Fruit fly (Drosophila melanogaster): Measurements from ENCODE around the gene SMC6.

The SMC6 gene

DNA sequence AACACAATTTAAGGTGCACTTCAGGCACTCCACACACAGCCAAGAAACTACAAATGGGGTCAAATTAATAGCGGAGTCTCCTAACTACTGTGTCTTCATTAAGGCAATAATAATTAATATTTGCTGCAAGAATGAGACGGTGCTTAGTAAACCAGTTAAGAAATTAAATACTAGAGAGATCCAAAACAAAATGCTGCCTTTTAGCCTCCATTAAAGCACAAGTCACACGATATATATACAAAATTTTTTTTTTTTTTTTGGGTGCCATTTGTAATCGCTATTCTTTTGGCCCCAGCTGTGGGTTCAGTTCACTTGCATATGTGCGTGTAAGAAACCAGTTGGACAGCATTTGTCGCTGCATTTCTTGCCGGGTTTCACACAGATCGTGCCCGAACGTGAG, 10.2 kb upstream of the SMC6 start (continued):
- TF ChIP-seq Hr38 (GFP tag; optimal IDR thresholded peaks at IDR 0.05) (no peak), CG6792 (GFP tag; optimal IDR thresholded peaks at IDR 0.05) (peak; percentile 84), vri (GFP tag; optimal IDR thresholded peaks at IDR 0.05) (peak; percentile 78), pdm3 (GFP tag; optimal IDR thresholded peaks at IDR 0.05) (peak; percentile 89), CG8632 (GFP tag; optimal IDR thresholded peaks at IDR 0.05) (peak; percentile 85), Gug (GFP tag; IDR thresholded peaks at IDR 0.05) (peak; percentile 80), CG6808 (GFP tag; optimal IDR thresholded peaks at IDR 0.05) (peak; percentile 80), CG3919 (GFP tag; optimal IDR thresholded peaks at IDR 0.05) (peak; percentile 89), Eip75B (GFP tag; optimal IDR thresholded peaks at IDR 0.05) (peak; percentile 88), fkh (GFP tag; optimal IDR thresholded peaks at IDR 0.05) (no peak), CG11762 (GFP tag; optimal IDR thresholded peaks at IDR 0.05; ENCODE audit: insufficient read depth) (peak; percentile 85), cyc (GFP tag; optimal IDR thresholded peaks at IDR 0.05) (peak; percentile 76), CG34406 (GFP tag; optimal IDR thresholded peaks at IDR 0.05) (peak; percentile 84), achi (GFP tag; optimal IDR thresholded peaks at IDR 0.05) (peak; percentile 86), CG8319 (GFP tag; optimal IDR thresholded peaks at IDR 0.05) (peak; percentile 72), Sox14 (GFP tag; optimal IDR thresholded peaks at IDR 0.05) (peak; percentile 89), CG7368 (GFP tag; optimal IDR thresholded peaks at IDR 0.05) (peak; percentile 79), Ets21C (GFP tag; optimal IDR thresholded peaks at IDR 0.05) (peak; percentile 73), Eip78C (GFP tag) (peak; percentile 98), acj6 (GFP tag; optimal IDR thresholded peaks at IDR 0.05) (peak; percentile 85), CG6163 (GFP tag; IDR thresholded peaks at IDR 0.05) (peak; percentile 80), CG4318 (GFP tag; optimal IDR thresholded peaks at IDR 0.05) (peak; percentile 76), CG11294 (GFP tag; IDR thresholded peaks at IDR 0.05) (peak; percentile 63; the same call in 1 of the 2 replicates), CG16779 (tag; optimal IDR thresholded peaks at IDR 0.05) (peak; percentile 78), CG15336 (GFP tag; IDR thresholded peaks at IDR 0.05) (peak; percentile 94), spab (GFP tag; optimal IDR thresholded peaks at IDR 0.05) (peak; percentile 69), Sox15 (GFP tag; optimal IDR thresholded peaks at IDR 0.05) (peak; percentile 79), salr (GFP tag; optimal IDR thresholded peaks at IDR 0.05) (peak; percentile 18 to 76), Hr4 (GFP tag; optimal IDR thresholded peaks at IDR 0.05) (peak; percentile 92), dsx (GFP tag; optimal IDR thresholded peaks at IDR 0.05; ENCODE audit: poor library complexity, severe bottlenecking) (peak; percentile 72)

DNA sequence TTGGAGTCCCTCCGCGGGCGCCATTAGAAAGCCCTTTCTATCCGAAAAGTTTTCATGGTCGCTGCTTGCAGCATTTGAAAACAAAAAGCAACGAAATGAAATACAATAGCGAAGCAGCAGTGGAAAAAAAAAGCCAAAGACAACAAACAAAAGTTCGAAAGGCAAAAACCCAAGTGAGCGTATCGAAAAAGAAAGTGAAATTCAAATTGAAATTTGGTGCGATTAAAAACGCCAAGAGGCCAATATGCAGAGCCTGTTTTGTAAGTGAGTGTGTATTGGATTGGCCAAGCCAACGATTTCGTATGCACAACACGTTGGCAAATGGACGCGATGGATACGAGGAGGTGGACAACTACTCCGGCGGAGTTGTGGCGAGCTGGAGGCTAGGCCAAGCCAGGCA, 9.5 kb upstream of the SMC6 start:
- TF ChIP-seq CG8119 (GFP tag; IDR thresholded peaks at IDR 0.05) (no peak), eg (GFP tag; IDR thresholded peaks at IDR 0.05) (peak; percentile 13; the same call in 1 of the 3 replicates), CG11902 (GFP tag; optimal IDR thresholded peaks at IDR 0.05) (no peak), Blimp-1 (GFP tag; optimal IDR thresholded peaks at IDR 0.05) (peak; percentile 70), Lpt (GFP tag; optimal IDR thresholded peaks at IDR 0.05) (no peak), acj6 (GFP tag; optimal IDR thresholded peaks at IDR 0.05) (no peak), salr (GFP tag; optimal IDR thresholded peaks at IDR 0.05) (no peak)

DNA sequence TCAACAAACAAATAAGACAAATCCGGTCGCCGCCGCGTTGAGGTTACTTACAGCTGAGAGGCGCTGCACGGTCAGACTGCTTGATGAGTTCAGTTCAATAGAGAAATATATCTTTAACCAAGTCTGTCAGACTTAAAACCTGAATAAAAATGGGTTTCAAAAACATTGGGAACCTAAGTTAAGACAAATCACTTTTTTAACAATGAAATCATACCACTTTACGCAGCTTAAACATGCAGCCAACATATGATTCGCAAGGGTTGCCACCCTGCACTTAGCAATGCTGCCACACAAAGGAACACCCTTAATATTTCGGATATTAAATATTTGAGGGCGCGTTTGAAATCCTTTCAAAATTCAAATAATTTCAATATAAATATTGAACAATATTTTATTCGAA, 4.6 kb downstream of the SMC6 start, which contains the start of gene CG5515:
CG5515 (minus strand) TSS at position 278 of the 400 bp plus-strand sequence.
- TF ChIP-seq Hr4 (GFP tag; optimal IDR thresholded peaks at IDR 0.05) (peak; percentile 78), CG6792 (GFP tag; optimal IDR thresholded peaks at IDR 0.05) (peak; percentile 45), CG32006 (GFP tag; optimal IDR thresholded peaks at IDR 0.05) (peak; percentile 65), Eip93F (GFP tag; optimal IDR thresholded peaks at IDR 0.05) (no peak), pdm3 (GFP tag; optimal IDR thresholded peaks at IDR 0.05) (peak; percentile 74), CG1621 (tag; optimal IDR thresholded peaks at IDR 0.05) (no peak), Eip75B (GFP tag; optimal IDR thresholded peaks at IDR 0.05) (no peak), CG10669 (GFP tag; optimal IDR thresholded peaks at IDR 0.05) (no peak), ss (GFP tag; optimal IDR thresholded peaks at IDR 0.05) (no peak), Gug (GFP tag; IDR thresholded peaks at IDR 0.05) (no peak), dac (GFP tag; optimal IDR thresholded peaks at IDR 0.05) (peak; percentile 14), CG6163 (GFP tag; IDR thresholded peaks at IDR 0.05) (peak; percentile 64), fd59A (GFP tag; optimal IDR thresholded peaks at IDR 0.05) (no peak), fd85E (GFP tag; optimal IDR thresholded peaks at IDR 0.05) (no peak), CG11902 (GFP tag; optimal IDR thresholded peaks at IDR 0.05) (peak; percentile 45), Sox15 (GFP tag; optimal IDR thresholded peaks at IDR 0.05) (peak; percentile 64), Eip78C (GFP tag) (peak; percentile 78), acj6 (GFP tag; optimal IDR thresholded peaks at IDR 0.05) (peak; percentile 63), salr (GFP tag; optimal IDR thresholded peaks at IDR 0.05) (no peak), Sox14 (GFP tag; optimal IDR thresholded peaks at IDR 0.05) (peak; percentile 79), CG15336 (GFP tag; IDR thresholded peaks at IDR 0.05) (no peak), Hr38 (GFP tag; optimal IDR thresholded peaks at IDR 0.05) (no peak), lz (GFP tag; optimal IDR thresholded peaks at IDR 0.05) (peak; percentile 77), topi (GFP tag; optimal IDR thresholded peaks at IDR 0.05) (peak; percentile 75), CG34406 (GFP tag; optimal IDR thresholded peaks at IDR 0.05) (peak; percentile 63), svp (GFP tag) (no peak), eg (GFP tag; IDR thresholded peaks at IDR 0.05) (peak; percentile 57; the same call in 2 of the 3 replicates), CG3919 (GFP tag; optimal IDR thresholded peaks at IDR 0.05) (no peak), Hr39 (GFP tag; optimal IDR thresholded peaks at IDR 0.05) (peak; percentile 82)
